Worm (Caenorhabditis elegans): Measurements from ENCODE around the gene Y43F8B.18.

DNA sequence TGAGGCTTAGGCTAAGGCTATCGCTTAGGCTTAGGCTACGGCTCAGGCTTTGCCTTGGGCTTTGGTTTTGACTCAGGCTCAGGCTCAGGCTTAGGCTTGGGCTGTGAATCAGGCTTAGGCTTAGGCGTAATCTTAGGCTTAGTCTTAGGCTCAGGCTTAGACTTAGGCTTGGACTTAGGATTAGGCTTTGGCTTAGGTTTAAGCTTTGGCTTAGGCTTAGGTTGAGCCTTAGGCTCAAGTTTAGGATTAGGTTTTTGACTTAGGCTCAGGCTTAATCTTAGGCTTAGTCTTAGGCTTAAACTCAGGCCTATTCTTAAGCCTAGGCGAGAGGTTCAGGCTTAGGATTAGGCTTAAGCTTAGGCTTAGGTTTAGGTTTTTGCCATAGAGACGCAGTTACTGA is 24.6 kb downstream of the Y43F8B.18 start:
- TF ChIP-seq skn-1 (tag; optimal IDR thresholded peaks at IDR 0.05) (no peak), lin-15B (tag; optimal IDR thresholded peaks at IDR 0.05) (no peak), unc-130 (GFP tag; optimal IDR thresholded peaks at IDR 0.05) (no peak), zfp-3 (GFP tag; conservative IDR thresholded peaks at IDR 0.05) (no peak), F26F4.8 (GFP tag; conservative IDR thresholded peaks at IDR 0.05) (no peak)

Data from whole organism, L4 larva.